5 fruit fly cellular contexts compared by ENCODE assay signal in genomic region chr3R:17604880-17605667, dm6.
TF ChIP-seq lines count a peak whose summit lies in the region.

No protein-coding gene starts in this region.

- no peak for TF ChIP-seq CTCF in whole organism, embryonic (GFP tag; optimal IDR thresholded peaks at IDR 0.05; lab: Kevin White, UChicago)

TF ChIP-seq in whole organism, adult, 20 proteins besides CTCF, POLR2A, EP300 and RAD21:
- TF ChIP-seq CG33017 (tag; optimal IDR thresholded peaks at IDR 0.05; lab: Kevin White, UChicago) (peak; percentile 29), ovo (GFP tag; optimal IDR thresholded peaks at IDR 0.05; lab: Kevin White, UChicago) (no peak), Hr96 (GFP tag; optimal IDR thresholded peaks at IDR 0.05; lab: Kevin White, UChicago) (peak; percentile 16), CG7101 (tag; optimal IDR thresholded peaks at IDR 0.05; lab: Kevin White, UChicago) (no peak), CG5204 (GFP tag; optimal IDR thresholded peaks at IDR 0.05; lab: Kevin White, UChicago) (peak; percentile 55), kay (GFP tag; lab: Kevin White, UChicago; ENCODE audit: borderline replicate concordance) (no peak), Mnt (GFP tag; optimal IDR thresholded peaks at IDR 0.05; lab: Kevin White, UChicago) (peak; percentile 38), cic (GFP tag; optimal IDR thresholded peaks at IDR 0.05; lab: Kevin White, UChicago) (no peak), CG7045 (GFP tag; optimal IDR thresholded peaks at IDR 0.05; lab: Kevin White, UChicago) (peak; percentile 29), CG1620 (GFP tag; optimal IDR thresholded peaks at IDR 0.05; lab: Kevin White, UChicago) (no peak), CG12768 (GFP tag; optimal IDR thresholded peaks at IDR 0.05; lab: Kevin White, UChicago) (peak; percentile 21), pad (GFP tag; optimal IDR thresholded peaks at IDR 0.05; lab: Kevin White, UChicago) (peak; percentile 5)
TF ChIP-seq in whole organism, adult: peak in this region for 7.

TF ChIP-seq in whole organism, embryonic, 481 proteins besides CTCF, POLR2A, EP300 and RAD21 (continues in another document):
- no peak for TF ChIP-seq inv (GFP tag; IDR thresholded peaks at IDR 0.05; lab: Robert Waterston, UW; ENCODE audit: partially characterized antibody)
- no peak for TF ChIP-seq Gsc (GFP tag; IDR thresholded peaks at IDR 0.05; lab: Robert Waterston, UW)
- TF ChIP-seq al (GFP tag; IDR thresholded peaks at IDR 0.05; lab: Robert Waterston, UW) = no peak
- TF ChIP-seq CG15269 (tag; optimal IDR thresholded peaks at IDR 0.05; lab: Kevin White, UChicago) = peak; percentile 6
- TF ChIP-seq grn (GFP tag; optimal IDR thresholded peaks at IDR 0.05; lab: Kevin White, UChicago) = no peak
- TF ChIP-seq CG10321 (GFP tag; IDR thresholded peaks at IDR 0.05; lab: Robert Waterston, UW) = no peak
- no peak for TF ChIP-seq Hr39 (optimal IDR thresholded peaks at IDR 0.05; lab: Kevin White, UChicago)
- no peak for TF ChIP-seq trh (GFP tag; optimal IDR thresholded peaks at IDR 0.05; lab: Kevin White, UChicago)
- no peak for TF ChIP-seq CG6654 (GFP tag; optimal IDR thresholded peaks at IDR 0.05; lab: Kevin White, UChicago)
- TF ChIP-seq trem (tag; optimal IDR thresholded peaks at IDR 0.05; lab: Kevin White, UChicago) = peak; percentile 8
- no peak for TF ChIP-seq vvl (GFP tag; IDR thresholded peaks at IDR 0.05; lab: Robert Waterston, UW)
- peak; percentile 87 for TF ChIP-seq row (GFP tag; IDR thresholded peaks at IDR 0.05; lab: Robert Waterston, UW)
- no peak for TF ChIP-seq CG8281 (tag; optimal IDR thresholded peaks at IDR 0.05; lab: Kevin White, UChicago)
- TF ChIP-seq CG3838 (GFP tag; optimal IDR thresholded peaks at IDR 0.05; lab: Kevin White, UChicago) = no peak
- no peak for TF ChIP-seq Optix (GFP tag; IDR thresholded peaks at IDR 0.05; lab: Robert Waterston, UW)
- no peak for TF ChIP-seq CG17361 (GFP tag; IDR thresholded peaks at IDR 0.05; lab: Robert Waterston, UW)
- no peak for TF ChIP-seq CG10959 (GFP tag; IDR thresholded peaks at IDR 0.05; lab: Robert Waterston, UW)
- no peak for TF ChIP-seq CG11398 (GFP tag; optimal IDR thresholded peaks at IDR 0.05; lab: Kevin White, UChicago)
- peak; percentile 96 for TF ChIP-seq CG31224 (GFP tag; IDR thresholded peaks at IDR 0.05; lab: Robert Waterston, UW)
- TF ChIP-seq Antp (GFP tag; optimal IDR thresholded peaks at IDR 0.05; lab: Kevin White, UChicago) = no peak
- no peak for TF ChIP-seq D19B (GFP tag; optimal IDR thresholded peaks at IDR 0.05; lab: Kevin White, UChicago)

TF ChIP-seq in whole organism, prepupa, 60 proteins besides CTCF, POLR2A, EP300 and RAD21:
- TF ChIP-seq Eip78C (GFP tag; lab: Kevin White, UChicago) = peak; percentile 9
- peak; percentile 30 to 36 for TF ChIP-seq ss (GFP tag; optimal IDR thresholded peaks at IDR 0.05; lab: Kevin White, UChicago)
- TF ChIP-seq CG10669 (GFP tag; optimal IDR thresholded peaks at IDR 0.05; lab: Kevin White, UChicago) = no peak
TF ChIP-seq in whole organism, prepupa: peak in this region for 2.

TF ChIP-seq in whole organism, pupa, 21 proteins besides CTCF, POLR2A, EP300 and RAD21:
- no peak for TF ChIP-seq CG34367 (tag; optimal IDR thresholded peaks at IDR 0.05; lab: Kevin White, UChicago)
- TF ChIP-seq fd96Ca (GFP tag; IDR thresholded peaks at IDR 0.05; lab: Robert Waterston, UW) = no peak
- TF ChIP-seq EcR (GFP tag; optimal IDR thresholded peaks at IDR 0.05; lab: Kevin White, UChicago) = peak; percentile 50
- TF ChIP-seq rn (GFP tag; IDR thresholded peaks at IDR 0.05; lab: Robert Waterston, UW) = no peak
- peak; percentile 4 for TF ChIP-seq Pif1A (GFP tag; optimal IDR thresholded peaks at IDR 0.05; lab: Kevin White, UChicago)
- TF ChIP-seq CG4496 (GFP tag; IDR thresholded peaks at IDR 0.05; lab: Robert Waterston, UW) = 0 out of 3 replicates have a peak, but pooled peaks have one; percentile 24
- TF ChIP-seq CG17806 (tag; optimal IDR thresholded peaks at IDR 0.05; lab: Kevin White, UChicago) = no peak
- TF ChIP-seq CG13204 (GFP tag; optimal IDR thresholded peaks at IDR 0.05; lab: Kevin White, UChicago) = peak; percentile 66
- no peak for TF ChIP-seq Ets98B (GFP tag; IDR thresholded peaks at IDR 0.05; lab: Robert Waterston, UW)
- TF ChIP-seq Snoo (tag; optimal IDR thresholded peaks at IDR 0.05; lab: Kevin White, UChicago) = no peak
- TF ChIP-seq Pif1B (GFP tag; optimal IDR thresholded peaks at IDR 0.05; lab: Kevin White, UChicago) = no peak
- no peak for TF ChIP-seq CG10348 (GFP tag; IDR thresholded peaks at IDR 0.05; lab: Robert Waterston, UW)
- peak; percentile 15 for TF ChIP-seq CG8159 (tag; optimal IDR thresholded peaks at IDR 0.05; lab: Kevin White, UChicago)
- no peak for TF ChIP-seq CG14655 (GFP tag; optimal IDR thresholded peaks at IDR 0.05; lab: Kevin White, UChicago)
- TF ChIP-seq CG12605 (GFP tag; IDR thresholded peaks at IDR 0.05; lab: Robert Waterston, UW) = no peak
- no peak for TF ChIP-seq CG9948 (tag; optimal IDR thresholded peaks at IDR 0.05; lab: Kevin White, UChicago)

TF ChIP-seq in whole organism, wandering third instar larva, 38 proteins besides CTCF, POLR2A, EP300 and RAD21:
- TF ChIP-seq woc (GFP tag; optimal IDR thresholded peaks at IDR 0.05; lab: Kevin White, UChicago) = peak; percentile 46
- TF ChIP-seq HLH106 (tag; optimal IDR thresholded peaks at IDR 0.05; lab: Kevin White, UChicago) = peak; percentile 1
- no peak for TF ChIP-seq tai (GFP tag; optimal IDR thresholded peaks at IDR 0.05; lab: Kevin White, UChicago)
- TF ChIP-seq Myc (optimal IDR thresholded peaks at IDR 0.05; lab: Kevin White, UChicago) = peak; percentile 67
- TF ChIP-seq Vsx2 (GFP tag; optimal IDR thresholded peaks at IDR 0.05; lab: Kevin White, UChicago; ENCODE audit: partially characterized antibody) = peak; percentile 51
- no peak for TF ChIP-seq OdsH (GFP tag; optimal IDR thresholded peaks at IDR 0.05; lab: Kevin White, UChicago)
- TF ChIP-seq foxo (GFP tag; optimal IDR thresholded peaks at IDR 0.05; lab: Kevin White, UChicago) = no peak
TF ChIP-seq in whole organism, wandering third instar larva: peak in this region for 4.
